Fruit fly (Drosophila melanogaster) whole organism, wandering third instar larva: ENCODE data around the gene Gyc88E.

ENCODE experiments used
- Abd-B ChIP-seq: fragments of >200 bp; optimal IDR thresholded peaks from 2 replicates; lab custom pipeline; 2017; ENCODE audit warnings: missing biosample characterization, missing genetic modification characterization
- CG32264 ChIP-seq: fragments of 200-800 bp; sonication (Bioruptor generic); optimal IDR thresholded peaks from 2 replicates; lab custom pipeline; 2016; ENCODE audit warnings: missing biosample characterization, missing genetic modification characterization
- CG9705 ChIP-seq: fragments of 200-800 bp; sonication (Bioruptor generic); optimal IDR thresholded peaks from 2 replicates; lab custom pipeline; 2018; ENCODE audit warnings: missing biosample characterization, mild to moderate bottlenecking, missing genetic modification characterization
- CrebA ChIP-seq: fragments of 200-800 bp; sonication (Bioruptor generic); optimal IDR thresholded peaks from 2 replicates; lab custom pipeline; 2016; ENCODE audit warnings: missing biosample characterization, mild to moderate bottlenecking, missing genetic modification characterization, borderline replicate concordance
- Dif ChIP-seq: fragments of 200-275, 200-300 bp; sonication (Bioruptor generic); optimal IDR thresholded peaks from 2 replicates; lab custom pipeline; 2018; ENCODE audit warnings: missing biosample characterization, missing genetic modification characterization; ENCODE audit not compliant: partially characterized antibody
- GATAd ChIP-seq: sonication (Bioruptor generic); optimal IDR thresholded peaks from 2 replicates; lab custom pipeline; 2016; ENCODE audit warnings: missing biosample characterization, missing genetic modification characterization
- HLH106 ChIP-seq: fragments of 200-800 bp; optimal IDR thresholded peaks from 3 replicates; lab custom pipeline; 2019; ENCODE audit warnings: missing biosample characterization, mild to moderate bottlenecking, missing genetic modification characterization, moderate library complexity
- Hnf4 ChIP-seq: fragments of 200-800 bp; sonication (Bioruptor generic); optimal IDR thresholded peaks from 2 replicates; lab custom pipeline; 2016; ENCODE audit warnings: missing biosample characterization, mild to moderate bottlenecking, missing genetic modification characterization
- Hr78 ChIP-seq: fragments of >200 bp; optimal IDR thresholded peaks from 2 replicates; lab custom pipeline; 2017; ENCODE audit warnings: missing biosample characterization, missing genetic modification characterization
- Hr83 ChIP-seq: fragments of 200-300 bp; sonication (Bioruptor generic); optimal IDR thresholded peaks from 2 replicates; lab custom pipeline; 2016; ENCODE audit warnings: missing biosample characterization, mild to moderate bottlenecking, missing genetic modification characterization, moderate library complexity; ENCODE audit not compliant: poor library complexity, severe bottlenecking
- Mio ChIP-seq: sonication (Bioruptor generic); optimal IDR thresholded peaks from 2 replicates; lab custom pipeline; 2016; ENCODE audit warnings: missing biosample characterization, missing genetic modification characterization
- Myc ChIP-seq: fragments of >200 bp; optimal IDR thresholded peaks from 2 replicates; lab custom pipeline; 2017
- N ChIP-seq: fragments of >200 bp; optimal IDR thresholded peaks from 2 replicates; lab custom pipeline; 2018; ENCODE audit warnings: missing biosample characterization, missing external identifiers, missing genetic modification characterization
- Rel ChIP-seq, 2 experiments: fragments of 200-800 bp; sonication (Bioruptor generic) in 1 of 2; optimal IDR thresholded peaks; 2 replicates in 1 of 2; 3 replicates in 1 of 2; lab custom pipeline; 2016 to 2019; ENCODE audit warnings: mild to moderate bottlenecking in 2 of 2, missing biosample characterization in 2 of 2, missing genetic modification characterization in 2 of 2, moderate library complexity in 1 of 2
- brk ChIP-seq: fragments of 200-800 bp; sonication (Bioruptor generic); optimal IDR thresholded peaks from 2 replicates; lab custom pipeline; 2016; ENCODE audit warnings: missing biosample characterization, mild to moderate bottlenecking, missing genetic modification characterization
- dl ChIP-seq, 2 experiments: fragments of 175-275, 200-275 bp in 1 of 2; fragments of 200-275 bp in 1 of 2; sonication (Bioruptor generic); optimal IDR thresholded peaks; lab custom pipeline; 2018; ENCODE audit warnings: mild to moderate bottlenecking in 2 of 2, missing biosample characterization in 2 of 2, missing genetic modification characterization in 2 of 2, moderate library complexity in 2 of 2; ENCODE audit not compliant: partially characterized antibody in 2 of 2, insufficient read depth in 1 of 2
- dmrt93B ChIP-seq: fragments of 200-800 bp; sonication (Bioruptor generic); optimal IDR thresholded peaks from 2 replicates; lab custom pipeline; 2018; ENCODE audit warnings: missing biosample characterization, mild to moderate bottlenecking, missing genetic modification characterization
- dsf ChIP-seq: sonication (Bioruptor generic); optimal IDR thresholded peaks from 2 replicates; lab custom pipeline; 2016; ENCODE audit warnings: missing biosample characterization, missing genetic modification characterization, borderline replicate concordance
- ey ChIP-seq: fragments of 200-800 bp; sonication (Bioruptor generic); optimal IDR thresholded peaks from 2 replicates; lab custom pipeline; 2016; ENCODE audit warnings: missing biosample characterization, missing genetic modification characterization
- foxo ChIP-seq, 2 experiments: fragments of 200-800 bp; sonication (Bioruptor generic); optimal IDR thresholded peaks; 2 replicates in 1 of 2; 3 replicates in 1 of 2; lab custom pipeline; 2016 to 2017; ENCODE audit warnings: missing biosample characterization in 2 of 2, missing genetic modification characterization in 2 of 2
- lola ChIP-seq: fragments of >200 bp; optimal IDR thresholded peaks from 2 replicates; lab custom pipeline; 2017; ENCODE audit warnings: missing biosample characterization, missing genetic modification characterization
- pan ChIP-seq: fragments of >200 bp; optimal IDR thresholded peaks from 2 replicates; lab custom pipeline; 2017
- sage ChIP-seq: fragments of 200-800 bp; sonication (Bioruptor generic); optimal IDR thresholded peaks from 2 replicates; lab custom pipeline; 2016; ENCODE audit warnings: missing biosample characterization, mild to moderate bottlenecking, missing genetic modification characterization
- usp ChIP-seq: fragments of >200 bp; optimal IDR thresholded peaks from 2 replicates; lab custom pipeline; 2017; ENCODE audit warnings: missing biosample characterization, missing genetic modification characterization

The Gyc88E gene

DNA sequence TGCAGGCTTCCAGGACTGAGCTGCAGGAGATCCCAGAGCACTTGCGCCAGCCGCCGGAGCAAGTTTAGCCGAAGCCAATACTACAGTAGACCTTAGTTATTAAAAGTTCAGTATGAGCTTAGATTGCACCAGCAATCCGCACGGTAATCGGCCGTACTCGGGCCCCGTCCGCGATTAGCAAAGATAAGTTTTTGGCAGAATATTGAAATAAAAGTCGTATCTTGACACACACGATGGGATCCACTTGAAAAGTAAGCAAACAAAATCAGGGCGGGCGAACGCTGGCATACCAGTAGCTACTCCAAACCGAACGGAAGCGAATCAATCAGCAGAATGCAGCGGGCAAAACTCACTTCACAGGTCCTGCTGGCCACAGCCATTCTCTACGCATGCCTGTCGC lies 80.1 kb downstream of the Gyc88E start, which contains the start of gene CG34316:
CG34316 (plus strand) TSS at position 301 of the 400 bp plus-strand sequence.
- TF ChIP-seq CrebA = no peak
- TF ChIP-seq Myc = no peak
- no peak for TF ChIP-seq dl (GFP tag; optimal IDR thresholded peaks at IDR 0.05; lab: Kevin White, UChicago; ENCODE audit: insufficient read depth in 1 of 2, partially characterized antibody in 2 of 2)
- TF ChIP-seq GATAd (GFP tag; lab: Kevin White, UChicago) = no peak
- no peak for TF ChIP-seq sage
- TF ChIP-seq Hr78 (GFP tag; lab: Kevin White, UChicago) = no peak
- TF ChIP-seq Dif (GFP tag; lab: Kevin White, UChicago) = no peak
- no peak for TF ChIP-seq Hnf4 (GFP tag; lab: Kevin White, UChicago)
- no peak for TF ChIP-seq HLH106 (tag; lab: Kevin White, UChicago)
- no peak for TF ChIP-seq CG32264 (GFP tag; lab: Kevin White, UChicago)
- no peak for TF ChIP-seq Rel (GFP tag; optimal IDR thresholded peaks at IDR 0.05; lab: Kevin White, UChicago)
- TF ChIP-seq Rel (tag; optimal IDR thresholded peaks at IDR 0.05; lab: Kevin White, UChicago) = no peak
- TF ChIP-seq foxo (GFP tag; optimal IDR thresholded peaks at IDR 0.05; lab: Kevin White, UChicago) = no peak
- TF ChIP-seq Hr83 = no peak
- TF ChIP-seq usp = no peak
- TF ChIP-seq lola (GFP tag; lab: Kevin White, UChicago) = no peak

DNA sequence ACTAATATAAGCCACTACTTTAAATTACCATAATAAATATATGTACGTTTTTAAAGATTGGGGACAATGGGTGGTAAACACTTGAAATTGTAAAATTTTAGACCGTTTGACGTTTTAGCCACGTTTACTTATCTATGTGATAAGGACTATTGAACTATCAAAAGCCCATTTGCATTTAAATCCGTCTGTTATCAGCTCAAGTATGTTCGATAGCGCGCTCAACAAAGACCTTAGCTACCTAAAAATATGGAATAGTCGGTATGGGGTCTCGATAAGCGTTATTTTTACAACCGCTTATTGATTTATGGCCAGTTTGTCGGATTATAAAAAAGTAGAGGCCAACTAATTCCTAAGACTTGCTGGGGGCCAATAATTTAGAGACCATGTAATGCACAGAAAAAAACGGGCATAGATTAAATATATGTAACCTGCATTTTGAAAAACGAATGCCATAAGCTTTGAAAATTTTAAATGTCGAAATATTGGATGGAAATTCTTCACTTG lies 81.5 kb downstream of the Gyc88E start:
- TF ChIP-seq Mio (GFP tag; lab: Kevin White, UChicago) (no peak), Abd-B (no peak), brk (GFP tag; lab: Kevin White, UChicago) (no peak), N (GFP tag; lab: Kevin White, UChicago) (no peak), CrebA (no peak), lola (GFP tag; lab: Kevin White, UChicago) (no peak), dsf (GFP tag; lab: Kevin White, UChicago) (no peak), CG9705 (GFP tag; lab: Kevin White, UChicago) (no peak), Hr83 (no peak), pan (lab: Kevin White, UChicago) (no peak), ey (GFP tag; lab: Kevin White, UChicago) (no peak), dmrt93B (GFP tag; lab: Kevin White, UChicago) (no peak), dl (GFP tag; optimal IDR thresholded peaks at IDR 0.05; lab: Kevin White, UChicago; ENCODE audit: insufficient read depth in 1 of 2, partially characterized antibody in 2 of 2) (no peak), Hr78 (GFP tag; lab: Kevin White, UChicago) (no peak), Hnf4 (GFP tag; lab: Kevin White, UChicago) (no peak), Dif (GFP tag; lab: Kevin White, UChicago) (no peak)
